Worm (Caenorhabditis elegans) whole organism, L4 larva: Measurements from ENCODE around the gene moa-1.

Experiments
- F37D6.2 ChIP-seq: sonication (generic microtip); optimal IDR thresholded peaks from 2 replicates; lab custom pipeline; 2016; ENCODE audit warnings: mild to moderate bottlenecking, missing genetic modification characterization, missing compliant biosample characterization
- F44E2.7 ChIP-seq: fragments of 200-800 bp; sonication (Bioruptor generic); IDR thresholded peaks from 2 replicates; pipeline ENCODE4 v2.1.2; 2022; ENCODE audit warnings: missing genetic modification characterization, missing compliant biosample characterization
- T26A8.4 ChIP-seq: fragments of 200-800 bp; sonication (Bioruptor generic); IDR thresholded peaks from 2 replicates; pipeline ENCODE4 v1.3.6; 2022; ENCODE audit warnings: missing genetic modification characterization, missing compliant biosample characterization
- Y48G9A.11 ChIP-seq: fragments of 200-800 bp; sonication (Bioruptor generic); IDR thresholded peaks from 2 replicates; pipeline ENCODE4 v1.3.6; 2022; ENCODE audit warnings: missing genetic modification reagents, missing genetic modification characterization, missing compliant biosample characterization
- Y5F2A.4 ChIP-seq: fragments of 200-800 bp; sonication (Bioruptor generic); optimal IDR thresholded peaks from 2 replicates; lab custom pipeline; 2018; ENCODE audit warnings: mild to moderate bottlenecking, missing genetic modification characterization, missing compliant biosample characterization
- ZK337.2 ChIP-seq: fragments of 200-800 bp; sonication (Bioruptor generic); IDR thresholded peaks from 2 replicates; pipeline ENCODE4 v1.3.6; 2022; ENCODE audit warnings: missing genetic modification reagents, missing genetic modification characterization, missing compliant biosample characterization
- ceh-28 ChIP-seq: fragments of 150-350 bp; optimal IDR thresholded peaks from 2 replicates; lab custom pipeline; 2014; ENCODE audit warnings: missing biosample characterization, missing genetic modification reagents, missing genetic modification characterization
- ceh-32 ChIP-seq: sonication (generic microtip); optimal IDR thresholded peaks from 2 replicates; lab custom pipeline; 2016; ENCODE audit warnings: mild to moderate bottlenecking, missing genetic modification characterization, missing compliant biosample characterization; ENCODE audit not compliant: poor library complexity
- ceh-62 ChIP-seq: sonication (generic microtip); optimal IDR thresholded peaks from 2 replicates; lab custom pipeline; 2017; ENCODE audit warnings: missing biosample characterization, missing genetic modification characterization
- daf-19 ChIP-seq: fragments of 200-800 bp; sonication (Bioruptor generic); conservative IDR thresholded peaks from 2 replicates; pipeline ENCODE4 v1.3.6; 2022; ENCODE audit warnings: missing genetic modification characterization, missing compliant biosample characterization
- dmd-8 ChIP-seq: fragments of 200-800 bp; sonication (Bioruptor generic); IDR thresholded peaks from 2 replicates; pipeline ENCODE4 v1.3.6; 2022; ENCODE audit warnings: missing genetic modification characterization, missing compliant biosample characterization
- dpl-1 ChIP-seq: fragments of 150-350 bp; optimal IDR thresholded peaks from 2 replicates; lab custom pipeline; 2014; ENCODE audit warnings: missing biosample characterization, missing genetic modification reagents, missing genetic modification characterization
- dve-1 ChIP-seq: sonication (generic microtip); optimal IDR thresholded peaks from 2 replicates; lab custom pipeline; 2017; ENCODE audit warnings: antibody characterized with exemption, mild to moderate bottlenecking, missing genetic modification characterization, missing compliant biosample characterization; ENCODE audit not compliant: insufficient read depth
- lsy-2 ChIP-seq, 2 experiments: fragments of 150-350 bp in 1 of 2; sonication (generic microtip) in 1 of 2; optimal IDR thresholded peaks; 2 replicates each; lab custom pipeline; 2014 to 2017; ENCODE audit warnings: missing biosample characterization in 2 of 2, missing genetic modification characterization in 2 of 2
- madf-5 ChIP-seq, 2 experiments: fragments of 200-800 bp; sonication (Bioruptor generic); IDR thresholded peaks; 2 replicates each; pipeline ENCODE4 v1.3.6; 2022; ENCODE audit warnings: missing compliant biosample characterization in 2 of 2, missing genetic modification characterization in 2 of 2
- madf-9 ChIP-seq: fragments of 200-800 bp; sonication (Bioruptor generic); conservative IDR thresholded peaks from 2 replicates; pipeline ENCODE4 v1.3.6; 2022; ENCODE audit warnings: missing genetic modification reagents, missing genetic modification characterization, missing compliant biosample characterization
- mxl-3 ChIP-seq: fragments of 200-800 bp; sonication (Bioruptor generic); optimal IDR thresholded peaks from 2 replicates; lab custom pipeline; 2018; ENCODE audit warnings: mild to moderate bottlenecking, missing genetic modification characterization, missing compliant biosample characterization
- nhr-102 ChIP-seq: sonication (generic microtip); optimal IDR thresholded peaks from 2 replicates; lab custom pipeline; 2016; ENCODE audit warnings: mild to moderate bottlenecking, missing genetic modification characterization, moderate library complexity, missing compliant biosample characterization
- nhr-48 ChIP-seq: sonication (generic microtip); optimal IDR thresholded peaks from 2 replicates; lab custom pipeline; 2016; ENCODE audit warnings: mild to moderate bottlenecking, missing genetic modification characterization, missing compliant biosample characterization
- nhr-76 ChIP-seq: fragments of 150-350 bp; optimal IDR thresholded peaks from 2 replicates; lab custom pipeline; 2014; ENCODE audit warnings: missing biosample characterization, missing genetic modification characterization
- nhr-77 ChIP-seq: fragments of 150-350 bp; optimal IDR thresholded peaks from 2 replicates; lab custom pipeline; 2014; ENCODE audit warnings: missing biosample characterization, missing genetic modification characterization
- pha-4 ChIP-seq, 2 experiments: fragments of 150-350 bp in 1 of 2; fragments of 200-800 bp in 1 of 2; sonication (Bioruptor generic) in 1 of 2; IDR thresholded peaks in 1 of 2; optimal IDR thresholded peaks in 1 of 2; 2 replicates each; pipeline versions ENCODE4 v1.3.6 to Lab custom; 2014 to 2022; ENCODE audit warnings: missing genetic modification characterization in 2 of 2, missing genetic modification reagents in 2 of 2, missing biosample characterization in 1 of 2, missing compliant biosample characterization in 1 of 2
- php-3 ChIP-seq: fragments of 200-800 bp; sonication (Bioruptor generic); IDR thresholded peaks from 2 replicates; pipeline ENCODE4 v1.3.6; 2022; ENCODE audit warnings: missing genetic modification reagents, missing genetic modification characterization, missing compliant biosample characterization
- set-16 ChIP-seq: fragments of 200-800 bp; sonication (Bioruptor generic); IDR thresholded peaks from 2 replicates; pipeline ENCODE4 v1.3.6; 2022; ENCODE audit warnings: missing genetic modification reagents, missing genetic modification characterization, missing compliant biosample characterization
- snpc-1.2 ChIP-seq: fragments of 200-800 bp; sonication (Bioruptor generic); IDR thresholded peaks from 2 replicates; pipeline ENCODE4 v1.3.6; 2022; ENCODE audit warnings: missing genetic modification reagents, missing genetic modification characterization, missing compliant biosample characterization
- snpc-4 ChIP-seq: fragments of 150-350 bp; optimal IDR thresholded peaks from 2 replicates; lab custom pipeline; 2014; ENCODE audit warnings: missing biosample characterization, missing genetic modification characterization
- tag-97 ChIP-seq: fragments of 200-800 bp; sonication (Bioruptor generic); IDR thresholded peaks from 2 replicates; pipeline ENCODE4 v1.3.6; 2022; ENCODE audit warnings: missing genetic modification characterization, missing compliant biosample characterization
- unc-62 ChIP-seq, 3 experiments: fragments of 150-350 bp in 1 of 3; sonication (generic microtip); optimal IDR thresholded peaks in 2 of 3; peaks in 1 of 3; 1 replicate in 1 of 3; 2 replicates in 2 of 3; lab custom pipeline; 2014 to 2017; ENCODE audit warnings: missing biosample characterization in 3 of 3, missing genetic modification characterization in 3 of 3, missing genetic modification reagents in 3 of 3, missing genotype in 1 of 3
- vab-7 ChIP-seq: fragments of 200-800 bp; sonication (Bioruptor generic); IDR thresholded peaks from 2 replicates; pipeline ENCODE4 v1.3.6; 2022; ENCODE audit warnings: missing genetic modification reagents, missing genetic modification characterization, missing compliant biosample characterization
- zag-1 ChIP-seq: fragments of 150-350 bp; optimal IDR thresholded peaks from 2 replicates; lab custom pipeline; 2014; ENCODE audit warnings: missing biosample characterization, missing genetic modification characterization
- zip-2 ChIP-seq: fragments of 150-350 bp; optimal IDR thresholded peaks from 2 replicates; lab custom pipeline; 2014; ENCODE audit warnings: missing biosample characterization, missing genetic modification characterization

Gene moa-1

DNA sequence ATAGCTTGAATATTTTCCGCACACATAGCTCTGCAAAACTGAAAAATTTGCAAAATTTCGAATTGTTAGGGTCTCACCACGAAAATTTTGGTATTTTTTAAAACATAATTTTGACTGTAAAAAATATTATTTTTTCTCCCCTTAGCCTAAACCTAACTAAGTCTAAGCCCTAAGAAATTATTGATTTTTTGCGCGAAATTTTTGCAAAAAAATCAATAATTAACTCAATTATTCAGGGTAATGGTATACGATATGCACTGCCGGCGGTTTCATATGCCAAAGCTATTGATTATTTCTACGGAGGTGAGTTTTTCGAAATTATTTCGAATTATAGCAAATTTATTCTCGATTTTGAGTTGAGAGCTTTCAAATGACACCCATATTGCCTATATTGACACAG lies 31.5 kb upstream of the moa-1 start:
- TF ChIP-seq madf-9 (GFP tag; lab: Robert Waterston, UW) = no peak
- no peak for TF ChIP-seq Y5F2A.4
- TF ChIP-seq ZK337.2 = no peak
- TF ChIP-seq snpc-1.2 (GFP tag; lab: Robert Waterston, UW) = no peak
- TF ChIP-seq nhr-102 (tag; lab: Kevin White, UChicago) = no peak
- peak; percentile 72 for TF ChIP-seq ceh-28 (tag; lab: Kevin White, UChicago)
- TF ChIP-seq unc-62 (GFP tag; optimal IDR thresholded peaks at IDR 0.05 in 1 of 2; lab: Kevin White, UChicago) = peak in 1 of 2 experiments; percentile 30
- TF ChIP-seq unc-62 (tag; optimal IDR thresholded peaks at IDR 0.05; lab: Kevin White, UChicago) = no peak
- TF ChIP-seq daf-19 (GFP tag; lab: Robert Waterston, UW) = no peak
- no peak for TF ChIP-seq nhr-77 (tag; lab: Kevin White, UChicago)
- no peak for TF ChIP-seq Y48G9A.11 (GFP tag; lab: Robert Waterston, UW)
- no peak for TF ChIP-seq dmd-8
- no peak for TF ChIP-seq nhr-48 (tag; lab: Kevin White, UChicago)

DNA sequence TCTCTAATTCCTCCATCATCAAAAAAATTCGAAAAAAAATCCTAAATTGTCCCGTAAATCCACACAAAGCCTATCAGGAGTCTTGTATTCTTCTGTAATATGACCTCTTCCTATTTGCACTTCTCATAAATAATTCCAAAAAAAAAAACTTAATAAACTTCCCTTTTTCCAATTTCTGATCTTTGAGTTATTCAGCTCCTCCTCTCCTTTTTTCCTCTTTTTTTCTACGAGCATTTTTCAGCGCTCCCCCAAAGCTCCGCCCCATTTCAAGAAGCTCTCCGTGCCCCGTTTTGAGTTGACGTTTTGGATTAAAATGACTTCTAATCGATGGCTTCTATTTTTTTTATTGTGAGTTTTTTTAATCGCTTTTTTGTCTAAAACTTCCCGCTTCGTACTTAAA lies 27.9 kb upstream of the moa-1 start, which contains the start of gene lgc-42:
Gene lgc-42, plus strand, starts transcription at position 301 of the 400 bp plus-strand sequence.
- TF ChIP-seq pha-4 (GFP tag; IDR thresholded peaks at IDR 0.05; lab: Robert Waterston, UW) = no peak
- no peak for TF ChIP-seq pha-4 (tag; optimal IDR thresholded peaks at IDR 0.05; lab: Kevin White, UChicago)
- TF ChIP-seq, all 104 proteins: peak for 0

ce11 chrIII:1989940-1990339 lies 20.2 kb upstream of the moa-1 start:
- no peak for TF ChIP-seq Y48G9A.11 (GFP tag; lab: Robert Waterston, UW)
- peak; percentile 60 for TF ChIP-seq set-16

- TF ChIP-seq madf-9 (GFP tag; lab: Robert Waterston, UW) (no peak), unc-62 (GFP tag; optimal IDR thresholded peaks at IDR 0.05 in 1 of 2; lab: Kevin White, UChicago) (peak in 1 of 2 experiments; percentile 34), unc-62 (tag; optimal IDR thresholded peaks at IDR 0.05; lab: Kevin White, UChicago) (no peak), ceh-32 (tag; lab: Kevin White, UChicago) (no peak)
Measured at ce11 chrIII:1987693-1988092, 18.0 kb upstream of the moa-1 start, which contains the start of gene Y39A3B.8. Y39A3B.8 (plus strand) TSS chrIII:1987993.

- TF ChIP-seq tag-97 (GFP tag; lab: Robert Waterston, UW) = no peak
- TF ChIP-seq T26A8.4 (GFP tag; lab: Robert Waterston, UW) = no peak
- no peak for TF ChIP-seq lsy-2 (tag; optimal IDR thresholded peaks at IDR 0.05; lab: Kevin White, UChicago)
- TF ChIP-seq snpc-4 (tag; lab: Kevin White, UChicago) = no peak
- TF ChIP-seq dpl-1 (GFP tag; lab: Kevin White, UChicago) = no peak
- TF ChIP-seq nhr-76 (tag; lab: Kevin White, UChicago) = no peak
- TF ChIP-seq dmd-8 = no peak
- no peak for TF ChIP-seq vab-7 (GFP tag; lab: Robert Waterston, UW)
- TF ChIP-seq ZK337.2 = no peak
- no peak for TF ChIP-seq dve-1 (tag; lab: Kevin White, UChicago)
- TF ChIP-seq mxl-3 (GFP tag; lab: Kevin White, UChicago) = no peak
- no peak for TF ChIP-seq zip-2 (tag; lab: Kevin White, UChicago)
Measured at ce11 chrIII:1984860-1985259, 15.2 kb upstream of the moa-1 start, which contains the start of gene Y39A3B.7. Y39A3B.7 (minus strand) TSS chrIII:1984960.

DNA sequence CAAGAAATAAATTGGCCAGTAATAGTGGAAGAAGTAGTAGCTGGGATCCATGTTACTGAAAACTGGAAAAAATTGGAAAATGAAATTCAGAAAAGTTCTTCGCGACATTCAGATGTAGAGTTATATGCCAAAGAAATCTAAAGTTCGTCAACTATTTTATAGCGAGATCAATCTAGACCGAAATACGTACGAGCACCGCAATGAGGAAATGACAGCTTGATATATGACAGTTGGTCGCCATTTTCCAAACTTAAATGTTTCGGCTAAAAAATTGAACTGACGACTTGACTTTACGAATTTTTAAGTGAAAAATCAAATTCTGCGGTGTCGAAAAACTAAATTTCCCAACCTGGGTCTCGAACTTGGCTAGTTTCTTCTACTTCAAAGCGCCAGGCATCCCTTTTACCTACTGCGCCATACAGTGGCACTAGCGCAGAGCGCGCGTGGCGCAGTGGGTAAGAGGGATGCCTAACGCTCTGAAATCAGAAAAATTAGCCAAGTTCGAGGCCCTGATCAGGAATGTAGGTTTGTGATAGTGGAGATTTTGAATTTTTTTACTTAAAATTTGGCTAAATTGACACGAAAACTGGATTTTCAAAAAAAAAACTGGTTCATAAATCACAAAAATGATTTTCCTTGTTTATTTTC lies 13.0 kb upstream of the moa-1 start, which contains the start of gene srd-66:
Gene srd-66, minus strand, starts transcription at position 51 of the 648 bp plus-strand sequence.
- TF ChIP-seq ceh-62 (tag; lab: Kevin White, UChicago) = no peak
- TF ChIP-seq php-3 (GFP tag; lab: Robert Waterston, UW) = no peak
- no peak for TF ChIP-seq F44E2.7 (GFP tag; lab: Robert Waterston, UW)
- no peak for TF ChIP-seq madf-5 (GFP tag; IDR thresholded peaks at IDR 0.05; lab: Robert Waterston, UW)
- no peak for TF ChIP-seq zag-1 (tag; lab: Kevin White, UChicago)
- no peak for TF ChIP-seq F37D6.2 (tag; lab: Kevin White, UChicago)
- TF ChIP-seq Y5F2A.4 = no peak
